Fruit fly (Drosophila melanogaster) whole organism, embryonic: ENCODE measurements around the gene CG7120.
A peak's percentile ranks its signal among the peaks of the same experiment; 100 is the strongest.

Experiments used
- ATbp ChIP-seq: fragments of 200-800 bp; sonication (Bioruptor generic); optimal IDR thresholded peaks from 2 replicates; lab custom pipeline; 2017; ENCODE audit warnings: missing biosample characterization, mild to moderate bottlenecking, missing genetic modification characterization, missing genetic modification reagents
- B-H1 ChIP-seq: fragments of 200-800 bp; sonication (Bioruptor generic); IDR thresholded peaks from 3 replicates; pipeline ENCODE4 v1.3.6; 2022; ENCODE audit warnings: missing biosample characterization, missing genetic modification characterization
- CG10543 ChIP-seq: fragments of 200-800 bp; sonication (Bioruptor generic); optimal IDR thresholded peaks from 3 replicates; lab custom pipeline; 2017; ENCODE audit warnings: missing biosample characterization, mild to moderate bottlenecking, missing genetic modification characterization, moderate library complexity
- CG10959 ChIP-seq: fragments of 200-800 bp; sonication (Bioruptor generic); IDR thresholded peaks from 2 replicates; pipeline ENCODE4 v1.3.6; 2022; ENCODE audit warnings: missing biosample characterization, missing genetic modification characterization
- CG10979 ChIP-seq: fragments of 200-800 bp; sonication (Bioruptor generic); optimal IDR thresholded peaks from 2 replicates; lab custom pipeline; 2018; ENCODE audit warnings: missing biosample characterization, mild to moderate bottlenecking, missing genetic modification characterization, moderate library complexity
- CG11696 ChIP-seq: fragments of 200-800 bp; sonication (Bioruptor generic); IDR thresholded peaks from 2 replicates; pipeline ENCODE4 v1.3.6; 2022; ENCODE audit warnings: missing biosample characterization, missing genetic modification characterization
- CG12659 ChIP-seq: fragments of 200-800 bp; sonication (Bioruptor generic); optimal IDR thresholded peaks from 3 replicates; lab custom pipeline; 2017; ENCODE audit warnings: mild to moderate bottlenecking, missing biosample characterization, missing genetic modification reagents, missing genetic modification characterization
- CG13894 ChIP-seq: fragments of 200-800 bp; sonication (Bioruptor generic); optimal IDR thresholded peaks from 3 replicates; lab custom pipeline; 2018; ENCODE audit warnings: missing biosample characterization, mild to moderate bottlenecking, missing genetic modification characterization, moderate library complexity
- CG14965 ChIP-seq: fragments of 200-800 bp; sonication (Bioruptor generic); optimal IDR thresholded peaks from 2 replicates; lab custom pipeline; 2016; ENCODE audit warnings: missing biosample characterization, missing genetic modification characterization, borderline replicate concordance
- CG15696 ChIP-seq: fragments of 200-800 bp; sonication (Bioruptor generic); optimal IDR thresholded peaks from 2 replicates; lab custom pipeline; 2019; ENCODE audit warnings: missing biosample characterization, mild to moderate bottlenecking, missing genetic modification characterization, moderate library complexity
- CG18476 ChIP-seq: fragments of 200-800 bp; sonication (Bioruptor generic); optimal IDR thresholded peaks from 2 replicates; lab custom pipeline; 2016; ENCODE audit warnings: missing biosample characterization, mild to moderate bottlenecking, missing genetic modification characterization
- CG2120 ChIP-seq: fragments of 200-800 bp; sonication (Bioruptor generic); optimal IDR thresholded peaks from 3 replicates; lab custom pipeline; 2016; ENCODE audit warnings: missing biosample characterization, missing genetic modification characterization
- CG2202 ChIP-seq: fragments of 200-800 bp; sonication (Bioruptor generic); optimal IDR thresholded peaks from 2 replicates; lab custom pipeline; 2018; ENCODE audit warnings: missing biosample characterization, mild to moderate bottlenecking, missing genetic modification characterization
- CG30431 ChIP-seq: fragments of 200-800 bp; sonication (Bioruptor generic); optimal IDR thresholded peaks from 2 replicates; lab custom pipeline; 2017; ENCODE audit warnings: missing biosample characterization, missing genetic modification characterization
- CG4404 ChIP-seq: fragments of 200-800 bp; sonication (Bioruptor generic); IDR thresholded peaks from 2 replicates; pipeline ENCODE4 v1.3.6; 2022; ENCODE audit warnings: missing biosample characterization, missing genetic modification characterization
- CG5953 ChIP-seq: fragments of 200-800 bp; sonication (Bioruptor generic); IDR thresholded peaks from 2 replicates; pipeline ENCODE4 v1.3.6; 2022; ENCODE audit warnings: missing biosample characterization, missing genetic modification characterization
- CG8388 ChIP-seq: fragments of 200-800 bp; sonication (Bioruptor generic); optimal IDR thresholded peaks from 2 replicates; lab custom pipeline; 2019; ENCODE audit warnings: missing biosample characterization, mild to moderate bottlenecking, missing genetic modification characterization, moderate library complexity
- CG9817 ChIP-seq: fragments of 200-800 bp; sonication (Bioruptor generic); optimal IDR thresholded peaks from 2 replicates; lab custom pipeline; 2018; ENCODE audit warnings: missing biosample characterization, mild to moderate bottlenecking, missing genetic modification characterization, moderate library complexity
- CTCF ChIP-seq: fragments of 200-800 bp; sonication (Bioruptor generic); optimal IDR thresholded peaks from 2 replicates; lab custom pipeline; 2017; ENCODE audit warnings: missing biosample characterization, mild to moderate bottlenecking, missing genetic modification characterization, moderate library complexity
- Camta ChIP-seq: fragments of 200-800 bp; sonication (Bioruptor generic); optimal IDR thresholded peaks from 2 replicates; lab custom pipeline; 2016; ENCODE audit warnings: missing biosample characterization, missing genetic modification characterization
- Dek ChIP-seq: fragments of 200-800 bp; sonication (Bioruptor generic); optimal IDR thresholded peaks from 3 replicates; lab custom pipeline; 2019; ENCODE audit warnings: missing biosample characterization, mild to moderate bottlenecking, missing genetic modification characterization, moderate library complexity
- Dll ChIP-seq: fragments of 200-800 bp; sonication (Bioruptor generic); IDR thresholded peaks from 4 replicates; pipeline ENCODE4 v1.3.6; 2022; ENCODE audit warnings: missing biosample characterization, missing genetic modification characterization; ENCODE audit not compliant: partially characterized antibody
- Hsf ChIP-seq: fragments of 200-800 bp; sonication (Bioruptor generic); optimal IDR thresholded peaks from 3 replicates; lab custom pipeline; 2016; ENCODE audit warnings: missing biosample characterization, missing genetic modification characterization
- MTF-1 ChIP-seq: fragments of 200-800 bp; sonication (Bioruptor generic); optimal IDR thresholded peaks from 2 replicates; lab custom pipeline; 2018; ENCODE audit warnings: missing biosample characterization, mild to moderate bottlenecking, missing genetic modification characterization, borderline replicate concordance
- Meics ChIP-seq: fragments of 200-800 bp; sonication (Bioruptor generic); optimal IDR thresholded peaks from 2 replicates; lab custom pipeline; 2017; ENCODE audit warnings: missing biosample characterization, mild to moderate bottlenecking, missing genetic modification characterization
- Myb ChIP-seq: fragments of 200-800 bp; sonication (Bioruptor generic); optimal IDR thresholded peaks from 2 replicates; lab custom pipeline; 2016; ENCODE audit warnings: missing biosample characterization, missing genetic modification characterization
- Neu2 ChIP-seq: fragments of 200-800 bp; sonication (Bioruptor generic); optimal IDR thresholded peaks from 3 replicates; lab custom pipeline; 2016; ENCODE audit warnings: missing biosample characterization, missing genetic modification characterization, borderline replicate concordance
- Pdp1 ChIP-seq, 2 experiments: fragments of 200-800 bp; sonication (Bioruptor generic); optimal IDR thresholded peaks; 3 replicates each; lab custom pipeline; 2016; ENCODE audit warnings: missing biosample characterization in 2 of 2, missing genetic modification characterization in 2 of 2, mild to moderate bottlenecking in 1 of 2, moderate library complexity in 1 of 2
- Poxn ChIP-seq: fragments of 200-800 bp; sonication (Bioruptor generic); IDR thresholded peaks from 2 replicates; pipeline ENCODE4 v1.3.6; 2022; ENCODE audit warnings: missing biosample characterization, missing genetic modification characterization
- Sin3A ChIP-seq: fragments of >200 bp; optimal IDR thresholded peaks from 2 replicates; lab custom pipeline; 2018
- Spps ChIP-seq: fragments of 200-800 bp; sonication (Bioruptor generic); optimal IDR thresholded peaks from 2 replicates; lab custom pipeline; 2018; ENCODE audit warnings: missing biosample characterization, mild to moderate bottlenecking, missing genetic modification characterization
- ab ChIP-seq: fragments of 200-800 bp; sonication (Bioruptor generic); optimal IDR thresholded peaks from 2 replicates; lab custom pipeline; 2016; ENCODE audit warnings: missing biosample characterization, missing genetic modification characterization
- ash1 ChIP-seq: fragments of 200-800 bp; sonication (Bioruptor generic); optimal IDR thresholded peaks from 2 replicates; lab custom pipeline; 2018; ENCODE audit warnings: missing biosample characterization, mild to moderate bottlenecking, missing genetic modification characterization
- btn ChIP-seq: fragments of 200-800 bp; sonication (Bioruptor generic); optimal IDR thresholded peaks from 2 replicates; lab custom pipeline; 2016; ENCODE audit warnings: missing biosample characterization, missing genetic modification characterization
- cas ChIP-seq: fragments of 200-800 bp; sonication (Bioruptor generic); IDR thresholded peaks from 2 replicates; pipeline ENCODE4 v1.3.6; 2022; ENCODE audit warnings: missing biosample characterization, missing genetic modification characterization
- crol ChIP-seq: fragments of 200-800 bp; sonication (Bioruptor generic); IDR thresholded peaks from 2 replicates; pipeline ENCODE4 v1.3.6; 2022; ENCODE audit warnings: missing biosample characterization, missing genetic modification characterization
- danr ChIP-seq: fragments of 200-800 bp; sonication (Bioruptor generic); IDR thresholded peaks from 2 replicates; pipeline ENCODE4 v1.3.6; 2022; ENCODE audit warnings: missing biosample characterization, missing genetic modification characterization
- dpn ChIP-seq, 2 experiments: fragments of 200-800 bp; sonication (Bioruptor generic); optimal IDR thresholded peaks; 3 replicates each; lab custom pipeline; 2016; ENCODE audit warnings: missing biosample characterization in 2 of 2, missing genetic modification characterization in 2 of 2
- gce ChIP-seq: fragments of 200-800 bp; sonication (Bioruptor generic); IDR thresholded peaks from 3 replicates; pipeline ENCODE4 v1.3.6; 2022; ENCODE audit warnings: missing biosample characterization, missing genetic modification characterization
- inv ChIP-seq: fragments of 200-800 bp; sonication (Bioruptor generic); IDR thresholded peaks from 2 replicates; pipeline ENCODE4 v1.3.6; 2022; ENCODE audit warnings: missing biosample characterization, missing genetic modification characterization; ENCODE audit not compliant: partially characterized antibody
- lov ChIP-seq, 2 experiments: fragments of 200-800 bp in 1 of 2; fragments of >200 bp in 1 of 2; sonication (Bioruptor generic) in 1 of 2; IDR thresholded peaks in 1 of 2; optimal IDR thresholded peaks in 1 of 2; 2 replicates in 1 of 2; 3 replicates in 1 of 2; pipeline versions ENCODE4 v1.3.6 to Lab custom; 2017 to 2022; ENCODE audit warnings: missing biosample characterization in 1 of 2, missing genetic modification characterization in 1 of 2
- mam ChIP-seq: fragments of 200-800 bp; sonication (Bioruptor generic); optimal IDR thresholded peaks from 3 replicates; lab custom pipeline; 2016; ENCODE audit warnings: missing biosample characterization, missing genetic modification characterization
- odd ChIP-seq: fragments of 200-800 bp; sonication (Bioruptor generic); optimal IDR thresholded peaks from 2 replicates; lab custom pipeline; 2017; ENCODE audit warnings: missing biosample characterization, mild to moderate bottlenecking, missing genetic modification characterization
- otp ChIP-seq: fragments of 200-800 bp; sonication (Bioruptor generic); IDR thresholded peaks from 3 replicates; pipeline ENCODE4, ENCODE4 v1.3.6; 2022; ENCODE audit warnings: missing biosample characterization, missing genetic modification characterization
- p53 ChIP-seq: fragments of 200-800 bp; sonication (Bioruptor generic); optimal IDR thresholded peaks from 2 replicates; lab custom pipeline; 2016; ENCODE audit warnings: missing biosample characterization, missing genetic modification characterization
- seq ChIP-seq: fragments of 200-800 bp; sonication (Bioruptor generic); IDR thresholded peaks from 2 replicates; pipeline ENCODE4 v1.3.6; 2022; ENCODE audit warnings: missing biosample characterization, missing genetic modification characterization
- sim ChIP-seq: fragments of 200-800 bp; sonication (Bioruptor generic); IDR thresholded peaks from 2 replicates; pipeline ENCODE4 v1.3.6; 2022; ENCODE audit warnings: missing biosample characterization, missing genetic modification characterization
- stwl ChIP-seq: fragments of 200-800 bp; sonication (Bioruptor generic); optimal IDR thresholded peaks from 3 replicates; lab custom pipeline; 2018; ENCODE audit warnings: missing biosample characterization, mild to moderate bottlenecking, missing genetic modification characterization, moderate library complexity
- trh ChIP-seq: fragments of 200-800 bp; sonication (Bioruptor generic); optimal IDR thresholded peaks from 2 replicates; lab custom pipeline; 2016; ENCODE audit warnings: missing biosample characterization, missing genetic modification characterization
- zen ChIP-seq: fragments of 200-800 bp; sonication (Bioruptor generic); optimal IDR thresholded peaks from 3 replicates; lab custom pipeline; 2018; ENCODE audit warnings: missing biosample characterization, mild to moderate bottlenecking, missing genetic modification characterization, moderate library complexity
- zfh1 ChIP-seq: fragments of 200-800 bp; sonication (Bioruptor generic); IDR thresholded peaks from 3 replicates; pipeline ENCODE4 v1.3.6; 2022; ENCODE audit warnings: missing biosample characterization, missing genetic modification characterization

CG7120 gene

dm6 chr3L:8395630-8396168 lies at the start of gene CG7120 (continued):
- TF ChIP-seq CG9817: peak; percentile 26
- no peak for TF ChIP-seq ash1 (GFP tag; lab: Kevin White, UChicago)
- peak; percentile 1 for TF ChIP-seq Camta (GFP tag; lab: Kevin White, UChicago)
- TF ChIP-seq CG12659: peak; percentile 16
- TF ChIP-seq CG11696 (GFP tag; lab: Robert Waterston, UW): no peak
- TF ChIP-seq Poxn (GFP tag; lab: Robert Waterston, UW): no peak
- no peak for TF ChIP-seq CG10959 (GFP tag; lab: Robert Waterston, UW)
- TF ChIP-seq otp (GFP tag; lab: Robert Waterston, UW): no peak
- TF ChIP-seq CG13894 (tag; lab: Kevin White, UChicago): no peak
- no peak; the same call in 2 of the 3 replicates for TF ChIP-seq B-H1 (GFP tag; lab: Robert Waterston, UW)
- TF ChIP-seq stwl: no peak
- TF ChIP-seq lov (optimal IDR thresholded peaks at IDR 0.05; lab: Kevin White, UChicago): no peak
- no peak for TF ChIP-seq lov (GFP tag; IDR thresholded peaks at IDR 0.05; lab: Robert Waterston, UW)
- peak; percentile 26 for TF ChIP-seq ATbp
- no peak for TF ChIP-seq cas
- TF ChIP-seq CG14965: no peak
- TF ChIP-seq danr (GFP tag; lab: Robert Waterston, UW): no peak
- peak; percentile 74 for TF ChIP-seq CG10979 (tag; lab: Kevin White, UChicago)
- TF ChIP-seq btn: peak; percentile 22
- TF ChIP-seq inv (GFP tag; lab: Robert Waterston, UW): no peak
- peak; percentile 31 for TF ChIP-seq CG18476
- TF ChIP-seq dpn (GFP tag; optimal IDR thresholded peaks at IDR 0.05; lab: Kevin White, UChicago): peak; percentile 27 to 47
- no peak for TF ChIP-seq p53 (GFP tag; lab: Kevin White, UChicago)
- peak; percentile 41 for TF ChIP-seq CG2202 (tag; lab: Kevin White, UChicago)
- peak; percentile 32; the same call in 1 of the 2 replicates for TF ChIP-seq sim (GFP tag; lab: Robert Waterston, UW)
- peak; percentile 43 to 58 for TF ChIP-seq Pdp1 (GFP tag; optimal IDR thresholded peaks at IDR 0.05; lab: Kevin White, UChicago)
- TF ChIP-seq gce (GFP tag; lab: Robert Waterston, UW): no peak
- peak; percentile 22 for TF ChIP-seq Spps (tag; lab: Kevin White, UChicago)
- peak; percentile 26 for TF ChIP-seq Myb (GFP tag; lab: Kevin White, UChicago)
- TF ChIP-seq CG4404 (GFP tag; lab: Robert Waterston, UW): no peak
- TF ChIP-seq mam: peak; percentile 40
- peak; percentile 50 for TF ChIP-seq Meics (GFP tag; lab: Kevin White, UChicago)
- TF ChIP-seq CG5953 (GFP tag; lab: Robert Waterston, UW): no peak
- TF ChIP-seq CG10543 (GFP tag; lab: Kevin White, UChicago): no peak
- peak; percentile 18 for TF ChIP-seq MTF-1
- TF ChIP-seq Hsf (GFP tag; lab: Kevin White, UChicago): peak; percentile 38
- no peak for TF ChIP-seq Dll (GFP tag; lab: Robert Waterston, UW)
- TF ChIP-seq CTCF (GFP tag; lab: Kevin White, UChicago): peak; percentile 4
- TF ChIP-seq trh (GFP tag; lab: Kevin White, UChicago): no peak
- TF ChIP-seq CG30431: peak; percentile 36
- peak; percentile 37 for TF ChIP-seq zen (tag; lab: Kevin White, UChicago)
- TF ChIP-seq odd (GFP tag; lab: Kevin White, UChicago): peak; percentile 55
- no peak for TF ChIP-seq Neu2
- peak; percentile 20 for TF ChIP-seq Dek (tag; lab: Kevin White, UChicago)
- TF ChIP-seq crol: no peak
- peak; percentile 58 for TF ChIP-seq CG2120 (GFP tag; lab: Kevin White, UChicago)
- peak; percentile 39 for TF ChIP-seq CG8388 (GFP tag; lab: Kevin White, UChicago)
- peak; percentile 17; the same call in 1 of the 2 replicates for TF ChIP-seq seq
- TF ChIP-seq CG15696: no peak
- peak; percentile 56; the same call in 2 of the 3 replicates for TF ChIP-seq zfh1 (GFP tag; lab: Robert Waterston, UW)
- TF ChIP-seq Sin3A: no peak
- no peak for TF ChIP-seq ab (GFP tag; lab: Kevin White, UChicago)
